Fruit fly (Drosophila melanogaster): ENCODE results near the gene P5CS.

The P5CS gene

dm6 chr3L:22028225-22028624, 56.4 kb downstream of the P5CS start, which contains the start of gene CG7140:
Gene CG7140 (minus strand): TSS chr3L:22028325.
- TF ChIP-seq HLH106 (tag; optimal IDR thresholded peaks at IDR 0.05) (no peak), br (GFP tag; optimal IDR thresholded peaks at IDR 0.05) (no peak), CrebA (GFP tag; optimal IDR thresholded peaks at IDR 0.05; ENCODE audit: borderline replicate concordance) (no peak), Abd-B (GFP tag; optimal IDR thresholded peaks at IDR 0.05) (no peak), woc (GFP tag; optimal IDR thresholded peaks at IDR 0.05) (no peak)

dm6 chr3L:22029670-22030069, 57.9 kb downstream of the P5CS start, which contains the start of gene CG43392:
Gene CG43392 (minus strand): TSS chr3L:22029770.
- TF ChIP-seq psq (GFP tag; optimal IDR thresholded peaks at IDR 0.05) = no peak
- TF ChIP-seq br (GFP tag; optimal IDR thresholded peaks at IDR 0.05) = no peak
- no peak for TF ChIP-seq rgr (GFP tag; optimal IDR thresholded peaks at IDR 0.05)
- TF ChIP-seq tai (GFP tag; optimal IDR thresholded peaks at IDR 0.05) = no peak
- TF ChIP-seq Jra (GFP tag; optimal IDR thresholded peaks at IDR 0.05) = no peak
- no peak for TF ChIP-seq Hr78 (GFP tag; optimal IDR thresholded peaks at IDR 0.05)
